Worm (Caenorhabditis elegans) whole organism, late embryonic: ENCODE results near the gene F53F4.15.

Source experiments
- fax-1 ChIP-seq: sonication (generic microtip); optimal IDR thresholded peaks from 2 replicates; lab custom pipeline; 2016; ENCODE audit warnings: missing genotype, missing genetic modification characterization, missing compliant biosample characterization
- nfya-1 ChIP-seq: sonication (generic microtip); optimal IDR thresholded peaks from 2 replicates; lab custom pipeline; 2017; ENCODE audit warnings: missing genetic modification characterization, mild to moderate bottlenecking, missing compliant biosample characterization, antibody characterized with exemption, moderate library complexity
- nhr-11 ChIP-seq: fragments of 150-350 bp; optimal IDR thresholded peaks from 2 replicates; lab custom pipeline; 2014; ENCODE audit warnings: missing biosample characterization, missing genetic modification characterization
- nhr-232 ChIP-seq: sonication (generic microtip); optimal IDR thresholded peaks from 2 replicates; lab custom pipeline; 2016; ENCODE audit warnings: missing genetic modification characterization, missing compliant biosample characterization
- pha-4 ChIP-seq: fragments of 150-350 bp; optimal IDR thresholded peaks from 2 replicates; lab custom pipeline; 2018; ENCODE audit warnings: missing biosample characterization, missing genetic modification reagents, missing genetic modification characterization
- sox-4 ChIP-seq: sonication (generic microtip); optimal IDR thresholded peaks from 2 replicates; lab custom pipeline; 2017; ENCODE audit warnings: mild to moderate bottlenecking, missing genetic modification characterization, inconsistent platforms, missing compliant biosample characterization
- unc-3 ChIP-seq, 2 experiments: fragments of 200-800 bp in 1 of 2; sonication (Bioruptor generic) in 1 of 2; sonication (generic microtip) in 1 of 2; conservative IDR thresholded peaks in 1 of 2; optimal IDR thresholded peaks in 1 of 2; 2 replicates each; pipeline versions ENCODE4 v1.3.6 to Lab custom; 2016 to 2022; ENCODE audit warnings: missing compliant biosample characterization in 2 of 2, missing genetic modification characterization in 2 of 2, missing genetic modification reagents in 1 of 2
- unc-55 ChIP-seq: sonication (generic microtip); optimal IDR thresholded peaks from 2 replicates; lab custom pipeline; 2017; ENCODE audit warnings: missing biosample characterization, missing genetic modification reagents, missing genetic modification characterization

DNA sequence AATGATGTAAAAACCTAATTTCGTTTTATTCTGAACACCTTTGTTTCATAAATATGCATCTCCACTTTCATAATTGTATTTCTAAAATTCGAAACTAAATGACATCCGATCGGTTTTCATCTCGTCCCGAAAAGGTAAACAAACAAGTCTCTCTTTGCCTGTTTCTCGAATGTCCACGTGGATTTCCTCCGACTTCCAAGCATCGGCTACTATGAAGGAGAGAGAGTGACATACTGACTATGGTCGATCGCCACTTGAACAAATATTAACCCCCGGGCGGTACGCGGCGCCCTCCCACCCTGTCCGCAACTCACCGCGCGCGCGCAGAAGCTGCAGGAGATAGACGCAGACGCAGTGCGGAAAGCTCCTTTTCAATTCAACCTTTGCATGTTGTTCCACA is 44.9 kb upstream of the F53F4.15 start:
- no peak for TF ChIP-seq nfya-1 (tag; lab: Kevin White, UChicago)
- no peak for TF ChIP-seq unc-55 (GFP tag; lab: Kevin White, UChicago)
- no peak for TF ChIP-seq pha-4 (tag; lab: Kevin White, UChicago)
- TF ChIP-seq sox-4 (tag; lab: Kevin White, UChicago), result no peak
- TF ChIP-seq nhr-11 (tag; lab: Kevin White, UChicago), result no peak
- no peak for TF ChIP-seq fax-1
- no peak for TF ChIP-seq nhr-232
- TF ChIP-seq unc-3 (GFP tag; conservative IDR thresholded peaks at IDR 0.05; lab: Robert Waterston, UW), result no peak
- TF ChIP-seq unc-3 (tag; optimal IDR thresholded peaks at IDR 0.05; lab: Kevin White, UChicago), result no peak
